Fruit fly (Drosophila melanogaster) whole organism, embryonic: ENCODE results near the gene dpr4.
A peak's percentile ranks its signal among the peaks of the same experiment; 100 is the strongest.

Experiments used
- Ada2b ChIP-seq: fragments of 200-800 bp; sonication (Bioruptor generic); IDR thresholded peaks from 2 replicates; pipeline ENCODE4 v1.3.6; 2022; ENCODE audit warnings: missing biosample characterization, missing genetic modification characterization
- Awh ChIP-seq: fragments of 200-800 bp; sonication (Bioruptor generic); IDR thresholded peaks from 2 replicates; pipeline ENCODE4, ENCODE4 v1.3.6; 2022; ENCODE audit warnings: missing biosample characterization, missing genetic modification characterization
- CG10321 ChIP-seq: fragments of 200-800 bp; sonication (Bioruptor generic); IDR thresholded peaks from 2 replicates; pipeline ENCODE4 v1.3.6; 2022; ENCODE audit warnings: missing biosample characterization, missing genetic modification characterization
- CG10565 ChIP-seq: fragments of 200-800 bp; sonication (Bioruptor generic); optimal IDR thresholded peaks from 3 replicates; lab custom pipeline; 2016; ENCODE audit warnings: missing biosample characterization, mild to moderate bottlenecking, missing genetic modification characterization
- CG11085 ChIP-seq: fragments of 200-800 bp; sonication (Bioruptor generic); IDR thresholded peaks from 2 replicates; pipeline ENCODE4 v1.3.6; 2022; ENCODE audit warnings: missing biosample characterization, missing genetic modification characterization
- CG11247 ChIP-seq: fragments of 200-800 bp; sonication (Bioruptor generic); IDR thresholded peaks from 2 replicates; pipeline ENCODE4 v1.3.6; 2022; ENCODE audit warnings: missing biosample characterization, missing genetic modification characterization
- CG11723 ChIP-seq: fragments of 200-800 bp; sonication (Bioruptor generic); optimal IDR thresholded peaks from 2 replicates; lab custom pipeline; 2017; ENCODE audit warnings: missing biosample characterization, mild to moderate bottlenecking, missing genetic modification characterization
- CG17612 ChIP-seq: fragments of 200-800 bp; sonication (Bioruptor generic); IDR thresholded peaks from 2 replicates; pipeline ENCODE4 v1.3.6; 2022; ENCODE audit warnings: missing biosample characterization, missing genetic modification characterization
- CG30020 ChIP-seq: fragments of 200-800 bp; optimal IDR thresholded peaks from 2 replicates; lab custom pipeline; 2019; ENCODE audit warnings: missing biosample characterization, mild to moderate bottlenecking, missing genetic modification characterization, moderate library complexity
- CG3995 ChIP-seq: fragments of 200-800 bp; sonication (Bioruptor generic); optimal IDR thresholded peaks from 3 replicates; lab custom pipeline; 2016; ENCODE audit warnings: missing biosample characterization, missing genetic modification characterization
- CG43689 ChIP-seq: fragments of 200-800 bp; sonication (Bioruptor generic); IDR thresholded peaks from 2 replicates; pipeline ENCODE4 v1.3.6; 2022; ENCODE audit warnings: missing biosample characterization, missing genetic modification characterization
- CG4617 ChIP-seq: fragments of 200-800 bp; sonication (Bioruptor generic); optimal IDR thresholded peaks from 3 replicates; lab custom pipeline; 2016; ENCODE audit warnings: missing biosample characterization, missing genetic modification characterization, borderline replicate concordance
- CG4854 ChIP-seq: fragments of 200-800 bp; sonication (Bioruptor generic); optimal IDR thresholded peaks from 2 replicates; lab custom pipeline; 2016; ENCODE audit warnings: missing biosample characterization, missing genetic modification characterization, inconsistent platforms
- CG6689 ChIP-seq: fragments of 200-800 bp; sonication (Bioruptor generic); IDR thresholded peaks from 2 replicates; pipeline ENCODE4 v1.3.6; 2022; ENCODE audit warnings: missing biosample characterization, missing genetic modification characterization
- CG8290 ChIP-seq, 3 experiments: fragments of 200-800 bp; sonication (Bioruptor generic); optimal IDR thresholded peaks; 2 replicates each; lab custom pipeline; 2016 to 2019; ENCODE audit warnings: missing biosample characterization in 3 of 3, missing genetic modification characterization in 3 of 3, mild to moderate bottlenecking in 2 of 3, moderate library complexity in 1 of 3
- CG8944 ChIP-seq: fragments of 200-800 bp; sonication (Bioruptor generic); optimal IDR thresholded peaks from 3 replicates; lab custom pipeline; 2016; ENCODE audit warnings: missing biosample characterization, missing genetic modification characterization
- CkIIα-i1 ChIP-seq: fragments of 200-800 bp; sonication (Bioruptor generic); IDR thresholded peaks from 2 replicates; pipeline ENCODE4 v1.3.6; 2022; ENCODE audit warnings: missing biosample characterization, missing genetic modification characterization
- D ChIP-seq, 2 experiments: fragments of 200-800 bp in 1 of 2; fragments of >200 bp in 1 of 2; sonication (Bioruptor generic) in 1 of 2; optimal IDR thresholded peaks; 2 replicates in 1 of 2; 3 replicates in 1 of 2; lab custom pipeline; 2017; ENCODE audit warnings: mild to moderate bottlenecking in 1 of 2, missing biosample characterization in 1 of 2, missing genetic modification characterization in 1 of 2, missing genetic modification reagents in 1 of 2
- Dek ChIP-seq: fragments of 200-800 bp; sonication (Bioruptor generic); optimal IDR thresholded peaks from 3 replicates; lab custom pipeline; 2019; ENCODE audit warnings: missing biosample characterization, mild to moderate bottlenecking, missing genetic modification characterization, moderate library complexity
- Doc3 ChIP-seq: fragments of 200-800 bp; sonication (Bioruptor generic); IDR thresholded peaks from 3 replicates; pipeline ENCODE4 v1.3.6; 2022; ENCODE audit warnings: missing biosample characterization, missing genetic modification characterization; ENCODE audit not compliant: partially characterized antibody
- Eip74EF ChIP-seq, 2 experiments: fragments of 200-800 bp in 1 of 2; fragments of >200 bp in 1 of 2; sonication (Bioruptor generic) in 1 of 2; optimal IDR thresholded peaks; 2 replicates each; lab custom pipeline; 2017 to 2019; ENCODE audit warnings: missing biosample characterization in 2 of 2, missing genetic modification characterization in 2 of 2, mild to moderate bottlenecking in 1 of 2, moderate library complexity in 1 of 2
- Elba2 ChIP-seq: fragments of 200-800 bp; sonication (Bioruptor generic); optimal IDR thresholded peaks from 3 replicates; lab custom pipeline; 2016; ENCODE audit warnings: missing biosample characterization, missing genetic modification characterization
- Ets97D ChIP-seq: fragments of 200-800 bp; sonication (Bioruptor generic); optimal IDR thresholded peaks from 3 replicates; lab custom pipeline; 2016; ENCODE audit warnings: missing biosample characterization, missing genetic modification characterization
- Mrtf ChIP-seq: fragments of 200-800 bp; sonication (Bioruptor generic); IDR thresholded peaks from 3 replicates; pipeline ENCODE4 v1.3.6; 2022; ENCODE audit warnings: missing biosample characterization, missing genetic modification characterization
- Poxn ChIP-seq: fragments of 200-800 bp; sonication (Bioruptor generic); IDR thresholded peaks from 2 replicates; pipeline ENCODE4 v1.3.6; 2022; ENCODE audit warnings: missing biosample characterization, missing genetic modification characterization
- amos ChIP-seq: fragments of 200-800 bp; sonication (Bioruptor generic); IDR thresholded peaks from 2 replicates; pipeline ENCODE4 v1.3.6; 2022; ENCODE audit warnings: missing biosample characterization, missing genetic modification characterization; ENCODE audit not compliant: partially characterized antibody
- bsh ChIP-seq, 2 experiments: fragments of 200-800 bp; sonication (Bioruptor generic); optimal IDR thresholded peaks; 2 replicates each; lab custom pipeline; 2017 to 2018; ENCODE audit warnings: mild to moderate bottlenecking in 2 of 2, missing biosample characterization in 2 of 2, missing genetic modification characterization in 2 of 2, moderate library complexity in 1 of 2
- chif ChIP-seq, 2 experiments: fragments of 200-800 bp; sonication (Bioruptor generic); optimal IDR thresholded peaks; 3 replicates each; lab custom pipeline; 2016; ENCODE audit warnings: missing biosample characterization in 2 of 2, missing genetic modification characterization in 2 of 2
- corto ChIP-seq: fragments of 200-800 bp; sonication (Bioruptor generic); optimal IDR thresholded peaks from 2 replicates; lab custom pipeline; 2016; ENCODE audit warnings: missing biosample characterization, mild to moderate bottlenecking, missing genetic modification characterization, moderate library complexity
- crc ChIP-seq: fragments of 200-800 bp; sonication (Bioruptor generic); optimal IDR thresholded peaks from 2 replicates; lab custom pipeline; 2016; ENCODE audit warnings: missing biosample characterization, missing genetic modification characterization
- da ChIP-seq: fragments of 200-800 bp; sonication (Bioruptor generic); optimal IDR thresholded peaks from 2 replicates; lab custom pipeline; 2016; ENCODE audit warnings: missing biosample characterization, missing genetic modification characterization
- dm ChIP-seq: fragments of 200-800 bp; sonication (Bioruptor generic); optimal IDR thresholded peaks from 3 replicates; lab custom pipeline; 2016; ENCODE audit warnings: missing biosample characterization, missing genetic modification characterization
- eve ChIP-seq, 2 experiments: fragments of >200 bp; optimal IDR thresholded peaks; 2 replicates each; lab custom pipeline; 2017; ENCODE audit warnings: missing biosample characterization in 2 of 2, missing genetic modification characterization in 2 of 2
- grn ChIP-seq: fragments of 200-800 bp; sonication (Bioruptor generic); optimal IDR thresholded peaks from 3 replicates; lab custom pipeline; 2017; ENCODE audit warnings: missing biosample characterization, missing genetic modification characterization
- gsb ChIP-seq: fragments of 200-800 bp; sonication (Bioruptor generic); IDR thresholded peaks from 2 replicates; pipeline ENCODE4 v1.3.6; 2022; ENCODE audit warnings: missing biosample characterization, missing genetic modification characterization
- jumu ChIP-seq: fragments of 200-800 bp; sonication (Bioruptor generic); optimal IDR thresholded peaks from 3 replicates; lab custom pipeline; 2016; ENCODE audit warnings: missing biosample characterization, missing genetic modification characterization
- kay ChIP-seq: fragments of 200-800 bp; sonication (Bioruptor generic); optimal IDR thresholded peaks from 2 replicates; lab custom pipeline; 2016; ENCODE audit warnings: missing biosample characterization, missing genetic modification characterization
- mirr ChIP-seq: fragments of 200-800 bp; sonication (Bioruptor generic); optimal IDR thresholded peaks from 3 replicates; lab custom pipeline; 2018; ENCODE audit warnings: missing biosample characterization, mild to moderate bottlenecking, missing genetic modification characterization
- nmo ChIP-seq: fragments of 200-800 bp; sonication (Bioruptor generic); optimal IDR thresholded peaks from 2 replicates; lab custom pipeline; 2018; ENCODE audit warnings: missing biosample characterization, mild to moderate bottlenecking, missing genetic modification characterization, moderate library complexity
- psq ChIP-seq: fragments of 200-800 bp; sonication (Bioruptor generic); optimal IDR thresholded peaks from 2 replicates; lab custom pipeline; 2017; ENCODE audit warnings: missing biosample characterization, missing genetic modification characterization
- ranshi ChIP-seq: fragments of 200-800 bp; sonication (Bioruptor generic); IDR thresholded peaks from 2 replicates; pipeline ENCODE4 v1.3.6; 2022; ENCODE audit warnings: missing biosample characterization, missing genetic modification characterization
- ro ChIP-seq: fragments of 200-800 bp; sonication (Bioruptor generic); IDR thresholded peaks from 2 replicates; pipeline ENCODE4 v1.3.6; 2022; ENCODE audit warnings: missing biosample characterization, missing genetic modification characterization
- run ChIP-seq: fragments of 200-800 bp; sonication (Bioruptor generic); optimal IDR thresholded peaks from 3 replicates; lab custom pipeline; 2018; ENCODE audit warnings: missing biosample characterization, mild to moderate bottlenecking, missing genetic modification characterization
- scrt ChIP-seq: fragments of 200-800 bp; sonication (Bioruptor generic); optimal IDR thresholded peaks from 2 replicates; lab custom pipeline; 2018; ENCODE audit warnings: missing biosample characterization, mild to moderate bottlenecking, missing genetic modification characterization, moderate library complexity
- so ChIP-seq: fragments of 200-800 bp; sonication (Bioruptor generic); IDR thresholded peaks from 3 replicates; pipeline ENCODE4 v1.3.6; 2022; ENCODE audit warnings: missing biosample characterization, missing genetic modification characterization
- sug ChIP-seq: fragments of 200-800 bp; optimal IDR thresholded peaks from 2 replicates; lab custom pipeline; 2019; ENCODE audit warnings: missing biosample characterization, mild to moderate bottlenecking, missing genetic modification characterization, moderate library complexity
- vfl ChIP-seq: fragments of 200-800 bp; sonication (Bioruptor generic); optimal IDR thresholded peaks from 2 replicates; lab custom pipeline; 2016; ENCODE audit warnings: missing biosample characterization, missing genetic modification characterization
- zfh2 ChIP-seq: fragments of 200-800 bp; sonication (Bioruptor generic); optimal IDR thresholded peaks from 2 replicates; lab custom pipeline; 2016; ENCODE audit warnings: missing biosample characterization, missing genetic modification characterization

The dpr4 gene

DNA sequence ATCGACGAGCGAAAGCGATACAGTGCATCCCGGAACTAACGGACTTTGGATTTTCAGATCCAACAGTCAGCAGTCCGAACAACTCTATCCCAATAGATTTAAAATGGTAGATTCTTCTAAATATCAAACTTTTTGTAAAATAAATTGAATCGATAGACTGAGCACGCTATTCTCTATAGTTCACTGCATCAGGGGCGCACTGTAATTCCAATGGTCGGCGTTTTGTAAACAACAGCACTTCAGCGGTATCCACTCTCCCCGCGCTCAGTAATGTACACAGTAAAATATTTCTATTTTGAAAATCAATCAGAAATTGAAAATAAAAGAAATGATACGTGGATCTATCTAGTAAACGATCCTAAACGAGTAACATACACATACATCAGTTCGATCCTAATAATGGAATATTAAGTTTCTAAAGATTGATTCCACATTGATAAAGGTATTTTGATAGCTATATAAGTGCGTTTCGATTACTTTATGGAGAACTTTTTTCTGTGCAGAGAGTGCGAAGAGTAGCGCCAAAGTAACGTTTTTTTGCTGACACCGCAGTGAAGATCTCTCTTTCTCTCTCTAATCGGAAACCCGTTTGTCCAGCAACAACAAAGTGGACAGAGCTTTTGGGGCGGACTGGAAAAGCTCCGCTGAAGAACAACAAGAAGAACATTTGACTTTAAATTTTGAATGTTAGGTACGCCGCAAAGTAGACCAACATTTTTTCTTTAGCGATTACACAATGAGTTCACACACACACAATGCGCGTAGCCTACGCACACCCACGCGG is 19.8 kb upstream of the dpr4 start (continued):
- TF ChIP-seq CG10565 (GFP tag; lab: Kevin White, UChicago) = peak; percentile 70
- peak; percentile 90 for TF ChIP-seq ranshi (GFP tag; lab: Robert Waterston, UW)
- peak; percentile 82 for TF ChIP-seq CG8944
- peak; percentile 64 for TF ChIP-seq Ets97D
- TF ChIP-seq CG4854 (GFP tag; lab: Kevin White, UChicago) = peak; percentile 89
- no peak for TF ChIP-seq amos (GFP tag; lab: Robert Waterston, UW)
- peak; percentile 82 for TF ChIP-seq nmo (GFP tag; lab: Kevin White, UChicago)
- peak; percentile 56 for TF ChIP-seq CkIIα-i1 (GFP tag; lab: Robert Waterston, UW)
- peak; percentile 89 for TF ChIP-seq Dek
- peak; percentile 91 for TF ChIP-seq crc (GFP tag; lab: Kevin White, UChicago)
- peak; percentile 80 for TF ChIP-seq Poxn (GFP tag; lab: Robert Waterston, UW)
- TF ChIP-seq CG43689 = peak; percentile 81; the same call in 1 of the 2 replicates
- TF ChIP-seq CG11723 = peak; percentile 75
- TF ChIP-seq so (GFP tag; lab: Robert Waterston, UW) = peak; percentile 88
- TF ChIP-seq scrt = peak; percentile 89
- TF ChIP-seq vfl (GFP tag; lab: Kevin White, UChicago) = peak; percentile 78
- peak; percentile 90 for TF ChIP-seq corto (GFP tag; lab: Kevin White, UChicago)
- TF ChIP-seq CG4617 (GFP tag; lab: Kevin White, UChicago) = peak; percentile 70
- peak; percentile 80 to 89 for TF ChIP-seq bsh (GFP tag; optimal IDR thresholded peaks at IDR 0.05; lab: Kevin White, UChicago)
- no peak for TF ChIP-seq D (optimal IDR thresholded peaks at IDR 0.05; lab: Kevin White, UChicago)
- TF ChIP-seq D (GFP tag; optimal IDR thresholded peaks at IDR 0.05; lab: Kevin White, UChicago) = peak; percentile 81
- TF ChIP-seq run (tag; lab: Kevin White, UChicago) = peak; percentile 77
- peak; percentile 86 for TF ChIP-seq CG11085 (GFP tag; lab: Robert Waterston, UW)
- peak; percentile 89 for TF ChIP-seq gsb (GFP tag; lab: Robert Waterston, UW)
- peak; percentile 93 for TF ChIP-seq CG11247 (GFP tag; lab: Robert Waterston, UW)
- peak; percentile 47 for TF ChIP-seq CG30020
- peak; percentile 40 for TF ChIP-seq CG10321 (GFP tag; lab: Robert Waterston, UW)
- TF ChIP-seq sug = peak; percentile 81
- peak; percentile 93 for TF ChIP-seq CG6689 (GFP tag; lab: Robert Waterston, UW)
- TF ChIP-seq CG8290 (GFP tag; optimal IDR thresholded peaks at IDR 0.05; lab: Kevin White, UChicago) = peak; percentile 87
- TF ChIP-seq CG8290 (tag; optimal IDR thresholded peaks at IDR 0.05; lab: Kevin White, UChicago) = peak in 1 of 2 experiments; percentile 97
- TF ChIP-seq Ada2b = peak; percentile 92
- peak; percentile 96 for TF ChIP-seq jumu (GFP tag; lab: Kevin White, UChicago)
- peak; percentile 36 for TF ChIP-seq da
- TF ChIP-seq chif (GFP tag; optimal IDR thresholded peaks at IDR 0.05; lab: Kevin White, UChicago) = peak; percentile 81 to 96
- TF ChIP-seq zfh2 (GFP tag; lab: Kevin White, UChicago) = peak; percentile 90
- TF ChIP-seq Doc3 = no peak
- TF ChIP-seq CG17612 (GFP tag; lab: Robert Waterston, UW) = peak; percentile 77
- TF ChIP-seq Mrtf (GFP tag; lab: Robert Waterston, UW) = peak; percentile 92
- TF ChIP-seq kay (GFP tag; lab: Kevin White, UChicago) = peak; percentile 92
- TF ChIP-seq CG3995 (GFP tag; lab: Kevin White, UChicago) = peak; percentile 75
- TF ChIP-seq Awh (GFP tag; lab: Robert Waterston, UW) = peak; percentile 94
- peak; percentile 74 for TF ChIP-seq dm (GFP tag; lab: Kevin White, UChicago)
- TF ChIP-seq Elba2 (GFP tag; lab: Kevin White, UChicago) = no peak
- peak in 1 of 2 experiments; percentile 79 for TF ChIP-seq Eip74EF (GFP tag; optimal IDR thresholded peaks at IDR 0.05; lab: Kevin White, UChicago)
- TF ChIP-seq psq (GFP tag; lab: Kevin White, UChicago) = peak; percentile 56
- TF ChIP-seq eve (GFP tag; optimal IDR thresholded peaks at IDR 0.05; lab: Kevin White, UChicago) = peak in 1 of 2 experiments; percentile 94
- peak; percentile 71 for TF ChIP-seq mirr (GFP tag; lab: Kevin White, UChicago)
- peak; percentile 78 for TF ChIP-seq grn (GFP tag; lab: Kevin White, UChicago)
- peak; percentile 88 for TF ChIP-seq ro (GFP tag; lab: Robert Waterston, UW)
